Worm (Caenorhabditis elegans) whole organism, L1 larva: ENCODE results near the gene pkn-1.

Experiments
- C04F5.9 ChIP-seq: sonication (generic microtip); optimal IDR thresholded peaks from 2 replicates; lab custom pipeline; 2016; ENCODE audit warnings: missing genetic modification characterization, missing compliant biosample characterization
- C34B4.2 ChIP-seq: sonication (generic microtip); optimal IDR thresholded peaks from 2 replicates; lab custom pipeline; 2017; ENCODE audit warnings: mild to moderate bottlenecking, missing genetic modification characterization, missing compliant biosample characterization
- F16B12.6 ChIP-seq: fragments of 150-350 bp; optimal IDR thresholded peaks from 2 replicates; lab custom pipeline; 2014; ENCODE audit warnings: missing biosample characterization, missing genetic modification characterization
- Y116A8C.19 ChIP-seq: sonication (generic microtip); optimal IDR thresholded peaks from 2 replicates; lab custom pipeline; 2016; ENCODE audit warnings: missing compliant biosample characterization, missing genetic modification characterization, borderline replicate concordance
- aha-1 ChIP-seq: fragments of 150-350 bp; optimal IDR thresholded peaks from 2 replicates; lab custom pipeline; 2014; ENCODE audit warnings: missing biosample characterization, missing genetic modification characterization
- blmp-1 ChIP-seq: fragments of 150-350 bp; optimal IDR thresholded peaks from 2 replicates; lab custom pipeline; 2014; ENCODE audit warnings: missing biosample characterization, missing genetic modification characterization
- ceh-8 ChIP-seq: fragments of 200-800 bp; sonication (Bioruptor generic); optimal IDR thresholded peaks from 2 replicates; lab custom pipeline; 2018; ENCODE audit warnings: mild to moderate bottlenecking, missing genetic modification characterization, moderate library complexity, missing compliant biosample characterization
- ceh-82 ChIP-seq, 3 experiments: fragments of 150-350 bp in 1 of 3; sonication (generic microtip) in 2 of 3; optimal IDR thresholded peaks; 2 replicates each; lab custom pipeline; 2014 to 2017; ENCODE audit warnings: missing biosample characterization in 3 of 3, missing genetic modification characterization in 3 of 3
- ces-1 ChIP-seq: fragments of 150-350 bp; optimal IDR thresholded peaks from 2 replicates; lab custom pipeline; 2014; ENCODE audit warnings: missing biosample characterization, missing genetic modification reagents, missing genetic modification characterization
- dpl-1 ChIP-seq, 3 experiments: fragments of 150-350 bp in 2 of 3; sonication (generic microtip) in 1 of 3; optimal IDR thresholded peaks; 2 replicates each; lab custom pipeline; 2014 to 2017; ENCODE audit warnings: missing biosample characterization in 3 of 3, missing genetic modification characterization in 3 of 3, missing genetic modification reagents in 3 of 3
- dsc-1 ChIP-seq: sonication (generic microtip); optimal IDR thresholded peaks from 2 replicates; lab custom pipeline; 2016; ENCODE audit warnings: mild to moderate bottlenecking, missing genetic modification characterization, missing compliant biosample characterization
- efl-1 ChIP-seq, 4 experiments: fragments of 150-350 bp; optimal IDR thresholded peaks in 3 of 4; peaks in 1 of 4; 1 replicate in 1 of 4; 2 replicates in 3 of 4; lab custom pipeline; 2014; ENCODE audit warnings: missing biosample characterization in 2 of 4, missing genetic modification characterization in 2 of 4, missing genetic modification reagents in 2 of 4
- efl-3 ChIP-seq: fragments of 200-800 bp; sonication (Bioruptor generic); optimal IDR thresholded peaks from 2 replicates; lab custom pipeline; 2018; ENCODE audit warnings: mild to moderate bottlenecking, missing genetic modification characterization, missing compliant biosample characterization
- egl-13 ChIP-seq: sonication (generic microtip); optimal IDR thresholded peaks from 2 replicates; lab custom pipeline; 2016; ENCODE audit warnings: missing genotype, missing genetic modification reagents, missing genetic modification characterization, missing compliant biosample characterization
- ets-5 ChIP-seq: fragments of 200-800 bp; sonication (Bioruptor generic); IDR thresholded peaks from 2 replicates; pipeline ENCODE4 v1.3.6; 2022; ENCODE audit warnings: missing genetic modification characterization, missing compliant biosample characterization
- fkh-10 ChIP-seq: sonication (generic microtip); optimal IDR thresholded peaks from 2 replicates; lab custom pipeline; 2017; ENCODE audit warnings: missing biosample characterization, missing genetic modification reagents, missing genetic modification characterization
- fkh-8 ChIP-seq: sonication (generic microtip); optimal IDR thresholded peaks from 2 replicates; lab custom pipeline; 2016; ENCODE audit warnings: mild to moderate bottlenecking, missing genetic modification characterization, missing compliant biosample characterization
- fos-1 ChIP-seq: fragments of 150-350 bp; optimal IDR thresholded peaks from 2 replicates; lab custom pipeline; 2014; ENCODE audit warnings: missing biosample characterization, missing genetic modification characterization
- grh-1 ChIP-seq: fragments of 200-800 bp; sonication (Bioruptor generic); IDR thresholded peaks from 2 replicates; pipeline ENCODE4 v1.3.6; 2022; ENCODE audit warnings: missing genetic modification reagents, missing genetic modification characterization, missing compliant biosample characterization
- hlh-4 ChIP-seq: sonication (generic microtip); optimal IDR thresholded peaks from 2 replicates; lab custom pipeline; 2016; ENCODE audit warnings: mild to moderate bottlenecking, missing genetic modification characterization, missing compliant biosample characterization
- irx-1 ChIP-seq: sonication (generic microtip); optimal IDR thresholded peaks from 2 replicates; lab custom pipeline; 2016; ENCODE audit warnings: missing genetic modification characterization, missing compliant biosample characterization
- isw-1 ChIP-seq: fragments of 200-800 bp; sonication (Bioruptor generic); IDR thresholded peaks from 2 replicates; pipeline ENCODE4 v1.3.6; 2022; ENCODE audit warnings: missing genetic modification characterization, missing compliant biosample characterization
- lin-13 ChIP-seq: fragments of 150-350 bp; optimal IDR thresholded peaks from 2 replicates; lab custom pipeline; 2014; ENCODE audit warnings: missing biosample characterization, missing genetic modification reagents, missing genetic modification characterization
- lin-14 ChIP-seq: fragments of 200-800 bp; sonication (Bioruptor generic); optimal IDR thresholded peaks from 2 replicates; lab custom pipeline; 2018; ENCODE audit warnings: mild to moderate bottlenecking, missing genetic modification characterization, moderate library complexity, missing compliant biosample characterization
- lin-15B ChIP-seq: fragments of 150-350 bp; sonication (generic microtip); optimal IDR thresholded peaks from 3 replicates; lab custom pipeline; 2014; ENCODE audit warnings: missing biosample characterization, missing genetic modification characterization
- lin-35 ChIP-seq, 2 experiments: fragments of 150-350 bp; optimal IDR thresholded peaks; 2 replicates each; lab custom pipeline; 2014; ENCODE audit warnings: missing biosample characterization in 2 of 2, missing genetic modification characterization in 2 of 2, missing genetic modification reagents in 2 of 2
- lir-3 ChIP-seq: sonication (generic microtip); optimal IDR thresholded peaks from 2 replicates; lab custom pipeline; 2016; ENCODE audit warnings: mild to moderate bottlenecking, missing genetic modification characterization, moderate library complexity, missing compliant biosample characterization; ENCODE audit not compliant: poor library complexity
- lsy-2 ChIP-seq, 2 experiments: fragments of 150-350 bp; optimal IDR thresholded peaks; 2 replicates each; lab custom pipeline; 2014; ENCODE audit warnings: missing biosample characterization in 2 of 2, missing genetic modification characterization in 2 of 2
- mab-9 ChIP-seq: fragments of 200-800 bp; sonication (Bioruptor generic); IDR thresholded peaks from 2 replicates; pipeline ENCODE4 v1.3.6; 2022; ENCODE audit warnings: missing genetic modification reagents, missing genetic modification characterization, missing compliant biosample characterization
- mdl-1 ChIP-seq, 2 experiments: fragments of 150-350 bp; optimal IDR thresholded peaks; 2 replicates each; lab custom pipeline; 2014 to 2017; ENCODE audit warnings: missing biosample characterization in 2 of 2, missing genetic modification characterization in 2 of 2, inconsistent platforms in 1 of 2
- nhr-12 ChIP-seq: sonication (generic microtip); optimal IDR thresholded peaks from 2 replicates; lab custom pipeline; 2017; ENCODE audit warnings: missing biosample characterization, missing genetic modification characterization
- nhr-19 ChIP-seq: fragments of 200-800 bp; sonication (Bioruptor generic); conservative IDR thresholded peaks from 2 replicates; pipeline ENCODE4 v1.3.6; 2022; ENCODE audit warnings: missing genetic modification characterization, missing compliant biosample characterization
- nhr-20 ChIP-seq: sonication (generic microtip); optimal IDR thresholded peaks from 2 replicates; lab custom pipeline; 2016; ENCODE audit warnings: mild to moderate bottlenecking, missing genetic modification characterization, missing compliant biosample characterization
- nhr-237 ChIP-seq: fragments of 150-350 bp; optimal IDR thresholded peaks from 2 replicates; lab custom pipeline; 2014; ENCODE audit warnings: missing biosample characterization, missing genetic modification characterization
- nhr-47 ChIP-seq: sonication (generic microtip); optimal IDR thresholded peaks from 2 replicates; lab custom pipeline; 2016; ENCODE audit warnings: mild to moderate bottlenecking, missing genetic modification characterization, moderate library complexity, missing compliant biosample characterization
- nhr-71 ChIP-seq: sonication (generic microtip); optimal IDR thresholded peaks from 2 replicates; lab custom pipeline; 2016; ENCODE audit warnings: mild to moderate bottlenecking, missing genetic modification characterization, moderate library complexity, missing compliant biosample characterization
- nhr-77 ChIP-seq: fragments of 150-350 bp; optimal IDR thresholded peaks from 2 replicates; lab custom pipeline; 2014; ENCODE audit warnings: missing biosample characterization, missing genetic modification characterization
- nhr-85 ChIP-seq: sonication (generic microtip); peaks from one replicate; lab custom pipeline; 2016; ENCODE audit warnings: missing genetic modification characterization, inconsistent platforms, missing compliant biosample characterization
- rnt-1 ChIP-seq: sonication (generic microtip); optimal IDR thresholded peaks from 2 replicates; lab custom pipeline; 2016; ENCODE audit warnings: mild to moderate bottlenecking, missing genetic modification characterization, moderate library complexity, missing compliant biosample characterization
- skn-1 ChIP-seq: fragments of 150-350 bp; optimal IDR thresholded peaks from 2 replicates; lab custom pipeline; 2014; ENCODE audit warnings: missing biosample characterization, missing genetic modification characterization
- snu-23 ChIP-seq: sonication (generic microtip); optimal IDR thresholded peaks from 2 replicates; lab custom pipeline; 2016; ENCODE audit warnings: missing genetic modification characterization, missing compliant biosample characterization
- sox-4 ChIP-seq: sonication (generic microtip); optimal IDR thresholded peaks from 2 replicates; lab custom pipeline; 2016; ENCODE audit warnings: missing genetic modification characterization, missing compliant biosample characterization
- sup-37 ChIP-seq: fragments of 200-800 bp; sonication (Bioruptor generic); optimal IDR thresholded peaks from 2 replicates; lab custom pipeline; 2018; ENCODE audit warnings: mild to moderate bottlenecking, missing genetic modification characterization, missing compliant biosample characterization
- swsn-7 ChIP-seq: sonication (generic microtip); optimal IDR thresholded peaks from 2 replicates; lab custom pipeline; 2016; ENCODE audit warnings: missing genetic modification characterization, missing compliant biosample characterization
- unc-130 ChIP-seq: fragments of 150-350 bp; optimal IDR thresholded peaks from 2 replicates; lab custom pipeline; 2017; ENCODE audit warnings: missing biosample characterization, missing genetic modification characterization, inconsistent platforms
- unc-62 ChIP-seq: fragments of 150-350 bp; optimal IDR thresholded peaks from 2 replicates; lab custom pipeline; 2014; ENCODE audit warnings: missing biosample characterization, missing genetic modification reagents, missing genetic modification characterization
- unc-86 ChIP-seq: sonication (generic microtip); optimal IDR thresholded peaks from 2 replicates; lab custom pipeline; 2016; ENCODE audit warnings: missing genetic modification characterization, missing compliant biosample characterization
- xbp-1 ChIP-seq: sonication (generic microtip); optimal IDR thresholded peaks from 2 replicates; lab custom pipeline; 2016; ENCODE audit warnings: missing genetic modification characterization, missing compliant biosample characterization
- ztf-4 ChIP-seq: fragments of 150-350 bp; optimal IDR thresholded peaks from 2 replicates; lab custom pipeline; 2014; ENCODE audit warnings: missing biosample characterization, missing genetic modification characterization

Gene pkn-1

ce11 chrX:10433863-10434262 lies 36.8 kb downstream of the pkn-1 start:
- peak; percentile 9 for TF ChIP-seq fkh-10 (GFP tag; lab: Kevin White, UChicago)
- TF ChIP-seq lin-14 (GFP tag; lab: Kevin White, UChicago): peak; percentile 57
- TF ChIP-seq ceh-82 (tag; optimal IDR thresholded peaks at IDR 0.05; lab: Kevin White, UChicago): no peak
- TF ChIP-seq blmp-1 (tag; lab: Kevin White, UChicago): peak; percentile 35
- TF ChIP-seq nhr-85: peak; percentile 52
- TF ChIP-seq unc-86 (tag; lab: Kevin White, UChicago): peak; percentile 30

ce11 chrX:10435492-10435939 lies 38.5 kb downstream of the pkn-1 start:
- TF ChIP-seq aha-1 (tag; lab: Kevin White, UChicago): no peak
- TF ChIP-seq lin-15B (tag; lab: Kevin White, UChicago): no peak
- peak; percentile 85 for TF ChIP-seq unc-86 (tag; lab: Kevin White, UChicago)
- no peak for TF ChIP-seq F16B12.6 (tag; lab: Kevin White, UChicago)
- TF ChIP-seq grh-1 (GFP tag; lab: Robert Waterston, UW): no peak
- peak; percentile 23 for TF ChIP-seq skn-1 (tag; lab: Kevin White, UChicago)
- peak; percentile 64 for TF ChIP-seq isw-1
- no peak for TF ChIP-seq lin-13 (GFP tag; lab: Kevin White, UChicago)
- peak; percentile 55 for TF ChIP-seq mab-9 (GFP tag; lab: Robert Waterston, UW)
- peak; percentile 89 for TF ChIP-seq lir-3
- TF ChIP-seq lin-14 (GFP tag; lab: Kevin White, UChicago): peak; percentile 97
- peak; percentile 75 for TF ChIP-seq nhr-47 (tag; lab: Kevin White, UChicago)
- TF ChIP-seq sup-37 (GFP tag; lab: Kevin White, UChicago): no peak
- TF ChIP-seq fos-1 (tag; lab: Kevin White, UChicago): peak; percentile 16
- no peak for TF ChIP-seq efl-3 (GFP tag; lab: Kevin White, UChicago)
- peak; percentile 28 to 52 for TF ChIP-seq efl-1 (optimal IDR thresholded peaks at IDR 0.05; lab: Kevin White, UChicago)
- peak in 1 of 2 experiments; percentile 60 for TF ChIP-seq efl-1 (GFP tag; optimal IDR thresholded peaks at IDR 0.05 in 1 of 2; lab: Kevin White, UChicago)
- TF ChIP-seq Y116A8C.19 (tag; lab: Kevin White, UChicago): no peak
- peak in 1 of 2 experiments; percentile 34 for TF ChIP-seq mdl-1 (tag; optimal IDR thresholded peaks at IDR 0.05; lab: Kevin White, UChicago)
- TF ChIP-seq nhr-19 (GFP tag; lab: Robert Waterston, UW): peak; percentile 58
- peak; percentile 98 for TF ChIP-seq fkh-10 (GFP tag; lab: Kevin White, UChicago)
- peak; percentile 15 for TF ChIP-seq nhr-12 (tag; lab: Kevin White, UChicago)
- TF ChIP-seq ztf-4: peak; percentile 35
- TF ChIP-seq nhr-20 (tag; lab: Kevin White, UChicago): peak; percentile 32
- no peak for TF ChIP-seq unc-62 (GFP tag; lab: Kevin White, UChicago)
- peak; percentile 89 for TF ChIP-seq fkh-8 (tag; lab: Kevin White, UChicago)
- TF ChIP-seq nhr-71 (tag; lab: Kevin White, UChicago): peak; percentile 82
- TF ChIP-seq lsy-2 (tag; optimal IDR thresholded peaks at IDR 0.05; lab: Kevin White, UChicago): peak; percentile 36 to 68
- TF ChIP-seq snu-23 (GFP tag; lab: Kevin White, UChicago): peak; percentile 63
- peak; percentile 47 for TF ChIP-seq irx-1 (tag; lab: Kevin White, UChicago)
- peak; percentile 35 to 68 (median 36) for TF ChIP-seq ceh-82 (tag; optimal IDR thresholded peaks at IDR 0.05; lab: Kevin White, UChicago)
- TF ChIP-seq ceh-8 (GFP tag; lab: Kevin White, UChicago): peak; percentile 17
- TF ChIP-seq sox-4 (tag; lab: Kevin White, UChicago): no peak
- peak; percentile 41 for TF ChIP-seq ces-1 (GFP tag; lab: Kevin White, UChicago)
- TF ChIP-seq nhr-77 (tag; lab: Kevin White, UChicago): peak; percentile 25
- TF ChIP-seq blmp-1 (tag; lab: Kevin White, UChicago): peak; percentile 61
- TF ChIP-seq rnt-1 (tag; lab: Kevin White, UChicago): peak; percentile 39
- TF ChIP-seq ets-5 (GFP tag; lab: Robert Waterston, UW): no peak
- no peak for TF ChIP-seq dpl-1 (GFP tag; optimal IDR thresholded peaks at IDR 0.05; lab: Kevin White, UChicago)
- no peak for TF ChIP-seq C04F5.9
- peak; percentile 3 for TF ChIP-seq egl-13
- peak; percentile 47 for TF ChIP-seq unc-130
- peak; percentile 53 for TF ChIP-seq xbp-1
- TF ChIP-seq dsc-1 (tag; lab: Kevin White, UChicago): peak; percentile 56
- TF ChIP-seq nhr-237: no peak
- peak; percentile 72 for TF ChIP-seq swsn-7 (tag; lab: Kevin White, UChicago)
- TF ChIP-seq C34B4.2 (tag; lab: Kevin White, UChicago): no peak
- no peak for TF ChIP-seq hlh-4 (tag; lab: Kevin White, UChicago)
- TF ChIP-seq lin-35 (GFP tag; optimal IDR thresholded peaks at IDR 0.05; lab: Kevin White, UChicago): peak in 1 of 2 experiments; percentile 60
